Fruit fly (Drosophila melanogaster) whole organism, embryonic: ENCODE data around the gene AstC.

Source experiments
- Awh ChIP-seq: fragments of 200-800 bp; sonication (Bioruptor generic); IDR thresholded peaks from 2 replicates; pipeline ENCODE4, ENCODE4 v1.3.6; 2022; ENCODE audit warnings: missing biosample characterization, missing genetic modification characterization
- B-H1 ChIP-seq: fragments of 200-800 bp; sonication (Bioruptor generic); IDR thresholded peaks from 3 replicates; pipeline ENCODE4 v1.3.6; 2022; ENCODE audit warnings: missing biosample characterization, missing genetic modification characterization
- CG10462 ChIP-seq: fragments of 200-800 bp; sonication (Bioruptor generic); optimal IDR thresholded peaks from 2 replicates; lab custom pipeline; 2016; ENCODE audit warnings: missing biosample characterization, missing genetic modification characterization
- CG11456 ChIP-seq: fragments of 200-800 bp; sonication (Bioruptor generic); IDR thresholded peaks from 3 replicates; pipeline ENCODE4 v1.3.6; 2022; ENCODE audit warnings: missing biosample characterization, missing genetic modification characterization
- CG13424 ChIP-seq: fragments of 200-800 bp; sonication (Bioruptor generic); optimal IDR thresholded peaks from 2 replicates; lab custom pipeline; 2019; ENCODE audit warnings: missing biosample characterization, mild to moderate bottlenecking, missing genetic modification characterization, moderate library complexity
- CG15479 ChIP-seq: fragments of 200-800 bp; sonication (Bioruptor generic); optimal IDR thresholded peaks from 3 replicates; lab custom pipeline; 2019; ENCODE audit warnings: missing biosample characterization, mild to moderate bottlenecking, missing genetic modification characterization, moderate library complexity
- CG2712 ChIP-seq: fragments of 200-800 bp; optimal IDR thresholded peaks from 3 replicates; lab custom pipeline; 2019; ENCODE audit warnings: missing biosample characterization, mild to moderate bottlenecking, missing genetic modification characterization, moderate library complexity
- CG2875 ChIP-seq: fragments of 200-800 bp; sonication (Bioruptor generic); optimal IDR thresholded peaks from 2 replicates; lab custom pipeline; 2017; ENCODE audit warnings: missing biosample characterization, mild to moderate bottlenecking, missing genetic modification characterization, missing genetic modification reagents
- CG32772 ChIP-seq: fragments of 200-800 bp; sonication (Bioruptor generic); IDR thresholded peaks from 2 replicates; pipeline ENCODE4 v1.3.6; 2022; ENCODE audit warnings: missing biosample characterization, missing genetic modification characterization
- CG3281 ChIP-seq: fragments of 200-800 bp; sonication (Bioruptor generic); optimal IDR thresholded peaks from 3 replicates; lab custom pipeline; 2017; ENCODE audit warnings: missing biosample characterization, mild to moderate bottlenecking, missing genetic modification characterization
- CG3838 ChIP-seq: fragments of 200-800 bp; sonication (Bioruptor generic); optimal IDR thresholded peaks from 3 replicates; lab custom pipeline; 2016; ENCODE audit warnings: missing biosample characterization, missing genetic modification characterization
- CG7786 ChIP-seq: fragments of 200-800 bp; sonication (Bioruptor generic); optimal IDR thresholded peaks from 2 replicates; lab custom pipeline; 2016; ENCODE audit warnings: missing biosample characterization, missing genetic modification characterization
- CG7839 ChIP-seq: fragments of 200-800 bp; sonication (Bioruptor generic); optimal IDR thresholded peaks from 3 replicates; lab custom pipeline; 2018; ENCODE audit warnings: missing biosample characterization, mild to moderate bottlenecking, missing genetic modification characterization, moderate library complexity
- CG7928 ChIP-seq: fragments of 200-800 bp; sonication (Bioruptor generic); optimal IDR thresholded peaks from 2 replicates; lab custom pipeline; 2017; ENCODE audit warnings: missing biosample characterization, mild to moderate bottlenecking, missing genetic modification characterization
- CG8290 ChIP-seq, 3 experiments: fragments of 200-800 bp; sonication (Bioruptor generic); optimal IDR thresholded peaks; 2 replicates each; lab custom pipeline; 2016 to 2019; ENCODE audit warnings: missing biosample characterization in 3 of 3, missing genetic modification characterization in 3 of 3, mild to moderate bottlenecking in 2 of 3, moderate library complexity in 1 of 3
- CrebB ChIP-seq: fragments of 200-800 bp; sonication (Bioruptor generic); optimal IDR thresholded peaks from 3 replicates; lab custom pipeline; 2018; ENCODE audit warnings: missing biosample characterization, mild to moderate bottlenecking, missing genetic modification characterization
- D19A ChIP-seq: fragments of 200-800 bp; optimal IDR thresholded peaks from 3 replicates; lab custom pipeline; 2019; ENCODE audit warnings: missing biosample characterization, mild to moderate bottlenecking, missing genetic modification characterization, moderate library complexity
- E2f2 ChIP-seq: fragments of 200-800 bp; sonication (Bioruptor generic); IDR thresholded peaks from 2 replicates; pipeline ENCODE4 v1.3.6; 2022; ENCODE audit warnings: missing biosample characterization, missing genetic modification characterization
- HLH4C ChIP-seq: fragments of 200-800 bp; sonication (Bioruptor generic); IDR thresholded peaks from 3 replicates; pipeline ENCODE4 v1.3.6; 2022; ENCODE audit warnings: missing biosample characterization, missing genetic modification characterization; ENCODE audit not compliant: partially characterized antibody
- Hsf ChIP-seq: fragments of 200-800 bp; sonication (Bioruptor generic); optimal IDR thresholded peaks from 3 replicates; lab custom pipeline; 2016; ENCODE audit warnings: missing biosample characterization, missing genetic modification characterization
- MESR4 ChIP-seq: fragments of 200-800 bp; sonication (Bioruptor generic); optimal IDR thresholded peaks from 2 replicates; lab custom pipeline; 2018; ENCODE audit warnings: missing biosample characterization, mild to moderate bottlenecking, missing genetic modification characterization, moderate library complexity
- Max ChIP-seq: fragments of 200-800 bp; sonication (Bioruptor generic); optimal IDR thresholded peaks from 2 replicates; lab custom pipeline; 2016; ENCODE audit warnings: missing biosample characterization, mild to moderate bottlenecking, missing genetic modification characterization
- Rfx ChIP-seq: fragments of 200-800 bp; sonication (Bioruptor generic); IDR thresholded peaks from 2 replicates; pipeline ENCODE4 v1.3.6; 2022; ENCODE audit warnings: missing biosample characterization, missing genetic modification characterization
- aop ChIP-seq: fragments of 200-800 bp; sonication (Bioruptor generic); IDR thresholded peaks from 2 replicates; pipeline ENCODE4 v1.3.6; 2022; ENCODE audit warnings: missing biosample characterization, missing genetic modification characterization
- az2 ChIP-seq: fragments of 200-800 bp; sonication (Bioruptor generic); optimal IDR thresholded peaks from 3 replicates; lab custom pipeline; 2016; ENCODE audit warnings: missing biosample characterization, missing genetic modification characterization
- bab2 ChIP-seq: fragments of 200-800 bp; sonication (Bioruptor generic); optimal IDR thresholded peaks from 2 replicates; lab custom pipeline; 2016; ENCODE audit warnings: missing biosample characterization, missing genetic modification characterization
- bbx ChIP-seq: fragments of 200-800 bp; sonication (Bioruptor generic); IDR thresholded peaks from 2 replicates; pipeline ENCODE4 v1.3.6; 2022; ENCODE audit warnings: missing biosample characterization, missing genetic modification characterization; ENCODE audit not compliant: partially characterized antibody
- bigmax ChIP-seq: fragments of 200-800 bp; sonication (Bioruptor generic); optimal IDR thresholded peaks from 2 replicates; lab custom pipeline; 2018; ENCODE audit warnings: missing biosample characterization, mild to moderate bottlenecking, missing genetic modification characterization
- br ChIP-seq: fragments of >200 bp; optimal IDR thresholded peaks from 2 replicates; lab custom pipeline; 2017
- crc ChIP-seq: fragments of 200-800 bp; sonication (Bioruptor generic); optimal IDR thresholded peaks from 2 replicates; lab custom pipeline; 2016; ENCODE audit warnings: missing biosample characterization, missing genetic modification characterization
- dpn ChIP-seq, 2 experiments: fragments of 200-800 bp; sonication (Bioruptor generic); optimal IDR thresholded peaks; 3 replicates each; lab custom pipeline; 2016; ENCODE audit warnings: missing biosample characterization in 2 of 2, missing genetic modification characterization in 2 of 2
- esg ChIP-seq: fragments of 200-800 bp; sonication (Bioruptor generic); conservative IDR thresholded peaks from 2 replicates; pipeline ENCODE4 v1.3.6; 2022; ENCODE audit warnings: missing biosample characterization, missing genetic modification characterization
- ewg ChIP-seq: fragments of 200-800 bp; sonication (Bioruptor generic); optimal IDR thresholded peaks from 3 replicates; lab custom pipeline; 2017; ENCODE audit warnings: mild to moderate bottlenecking, missing biosample characterization, missing genetic modification reagents, missing genetic modification characterization
- gcm2 ChIP-seq: fragments of 200-800 bp; sonication (Bioruptor generic); optimal IDR thresholded peaks from 2 replicates; lab custom pipeline; 2016; ENCODE audit warnings: missing biosample characterization, missing genetic modification characterization
- h ChIP-seq: fragments of >200 bp; optimal IDR thresholded peaks from 2 replicates; lab custom pipeline; 2017
- knrl ChIP-seq: fragments of 200-800 bp; sonication (Bioruptor generic); IDR thresholded peaks from 3 replicates; pipeline ENCODE4 v1.3.6; 2022; ENCODE audit warnings: missing biosample characterization, missing genetic modification characterization; ENCODE audit not compliant: partially characterized antibody
- lab ChIP-seq: fragments of 200-800 bp; sonication (Bioruptor generic); optimal IDR thresholded peaks from 3 replicates; lab custom pipeline; 2017; ENCODE audit warnings: missing biosample characterization, missing genetic modification characterization, mild to moderate bottlenecking, moderate library complexity, missing genetic modification reagents
- lmd ChIP-seq: fragments of 200-800 bp; sonication (Bioruptor generic); IDR thresholded peaks from 2 replicates; pipeline ENCODE4 v1.3.6; 2022; ENCODE audit warnings: missing biosample characterization, missing genetic modification characterization
- lov ChIP-seq, 2 experiments: fragments of 200-800 bp in 1 of 2; fragments of >200 bp in 1 of 2; sonication (Bioruptor generic) in 1 of 2; IDR thresholded peaks in 1 of 2; optimal IDR thresholded peaks in 1 of 2; 2 replicates in 1 of 2; 3 replicates in 1 of 2; pipeline versions ENCODE4 v1.3.6 to Lab custom; 2017 to 2022; ENCODE audit warnings: missing biosample characterization in 1 of 2, missing genetic modification characterization in 1 of 2
- mam ChIP-seq: fragments of 200-800 bp; sonication (Bioruptor generic); optimal IDR thresholded peaks from 3 replicates; lab custom pipeline; 2016; ENCODE audit warnings: missing biosample characterization, missing genetic modification characterization
- odd ChIP-seq: fragments of 200-800 bp; sonication (Bioruptor generic); optimal IDR thresholded peaks from 2 replicates; lab custom pipeline; 2017; ENCODE audit warnings: missing biosample characterization, mild to moderate bottlenecking, missing genetic modification characterization
- rib ChIP-seq: fragments of 200-800 bp; sonication (Bioruptor generic); IDR thresholded peaks from 2 replicates; pipeline ENCODE4 v1.3.6; 2022; ENCODE audit warnings: missing biosample characterization, missing genetic modification characterization
- sima ChIP-seq: fragments of 200-800 bp; sonication (Bioruptor generic); optimal IDR thresholded peaks from 2 replicates; lab custom pipeline; 2016; ENCODE audit warnings: missing biosample characterization, missing genetic modification characterization
- sug ChIP-seq: fragments of 200-800 bp; optimal IDR thresholded peaks from 2 replicates; lab custom pipeline; 2019; ENCODE audit warnings: missing biosample characterization, mild to moderate bottlenecking, missing genetic modification characterization, moderate library complexity
- trem ChIP-seq: fragments of 200-800 bp; optimal IDR thresholded peaks from 3 replicates; lab custom pipeline; 2019; ENCODE audit warnings: missing biosample characterization, mild to moderate bottlenecking, missing genetic modification characterization, moderate library complexity
- wek ChIP-seq: fragments of 200-800 bp; sonication (Bioruptor generic); optimal IDR thresholded peaks from 3 replicates; lab custom pipeline; 2018; ENCODE audit warnings: missing biosample characterization, mild to moderate bottlenecking, missing genetic modification characterization, moderate library complexity
- zen ChIP-seq: fragments of 200-800 bp; sonication (Bioruptor generic); optimal IDR thresholded peaks from 3 replicates; lab custom pipeline; 2018; ENCODE audit warnings: missing biosample characterization, mild to moderate bottlenecking, missing genetic modification characterization, moderate library complexity

The AstC gene

dm6 chr2L:11065932-11066823, 15.0 kb downstream of the AstC start (continued):
- TF ChIP-seq CG3838, result no peak
- peak; percentile 15 for TF ChIP-seq CG13424 (tag; lab: Kevin White, UChicago)
- no peak for TF ChIP-seq crc (GFP tag; lab: Kevin White, UChicago)
- TF ChIP-seq bigmax, result no peak
- peak; percentile 34 for TF ChIP-seq CG3281 (GFP tag; lab: Kevin White, UChicago)
- TF ChIP-seq CG7928 (GFP tag; lab: Kevin White, UChicago), result peak; percentile 6
- TF ChIP-seq trem (tag; lab: Kevin White, UChicago), result no peak
- peak; percentile 2 for TF ChIP-seq CG7839 (tag; lab: Kevin White, UChicago)
- no peak for TF ChIP-seq rib
- peak; percentile 4 for TF ChIP-seq az2 (GFP tag; lab: Kevin White, UChicago)
- TF ChIP-seq mam (GFP tag; lab: Kevin White, UChicago), result peak; percentile 33
- TF ChIP-seq B-H1, result no peak
- no peak for TF ChIP-seq CG15479 (GFP tag; lab: Kevin White, UChicago)
- no peak for TF ChIP-seq gcm2 (GFP tag; lab: Kevin White, UChicago)
- no peak for TF ChIP-seq br
- TF ChIP-seq lmd (GFP tag; lab: Robert Waterston, UW), result peak; percentile 34; the same call in 1 of the 2 replicates
- TF ChIP-seq dpn (GFP tag; optimal IDR thresholded peaks at IDR 0.05; lab: Kevin White, UChicago), result peak in 1 of 2 experiments; percentile 21
- TF ChIP-seq CG8290 (GFP tag; optimal IDR thresholded peaks at IDR 0.05; lab: Kevin White, UChicago), result no peak
- no peak for TF ChIP-seq CG8290 (tag; optimal IDR thresholded peaks at IDR 0.05; lab: Kevin White, UChicago)
- no peak for TF ChIP-seq E2f2 (GFP tag; lab: Robert Waterston, UW)
- no peak for TF ChIP-seq sima (GFP tag; lab: Kevin White, UChicago)
- TF ChIP-seq aop, result no peak
- no peak for TF ChIP-seq CG10462 (GFP tag; lab: Kevin White, UChicago)
- TF ChIP-seq sug, result no peak
- TF ChIP-seq Max (GFP tag; lab: Kevin White, UChicago), result no peak
- peak; percentile 3 for TF ChIP-seq lab (GFP tag; lab: Kevin White, UChicago)
- TF ChIP-seq CG11456 (GFP tag; lab: Robert Waterston, UW), result 0 out of 3 replicates have a peak, but pooled peaks have one; percentile 27
- no peak for TF ChIP-seq ewg (GFP tag; lab: Kevin White, UChicago)
- peak; percentile 19 for TF ChIP-seq CG7786
- TF ChIP-seq h, result no peak
- no peak for TF ChIP-seq CG32772 (GFP tag; lab: Robert Waterston, UW)
- TF ChIP-seq bab2 (GFP tag; lab: Kevin White, UChicago), result no peak
- TF ChIP-seq wek (GFP tag; lab: Kevin White, UChicago), result no peak
- no peak for TF ChIP-seq knrl (GFP tag; lab: Robert Waterston, UW)
- TF ChIP-seq HLH4C, result no peak
- no peak for TF ChIP-seq zen (tag; lab: Kevin White, UChicago)
- TF ChIP-seq CG2712 (tag; lab: Kevin White, UChicago), result peak; percentile 5
- TF ChIP-seq CG2875 (GFP tag; lab: Kevin White, UChicago), result no peak
- TF ChIP-seq Awh, result 0 out of 2 replicates have a peak, but pooled peaks have one; percentile 15
- no peak for TF ChIP-seq esg (GFP tag; lab: Robert Waterston, UW)
- TF ChIP-seq D19A (tag; lab: Kevin White, UChicago), result no peak
- no peak for TF ChIP-seq CrebB (tag; lab: Kevin White, UChicago)
- TF ChIP-seq bbx (GFP tag; lab: Robert Waterston, UW), result no peak
- no peak for TF ChIP-seq MESR4 (GFP tag; lab: Kevin White, UChicago)
- no peak for TF ChIP-seq odd (GFP tag; lab: Kevin White, UChicago)
- TF ChIP-seq Rfx (GFP tag; lab: Robert Waterston, UW), result 0 out of 2 replicates have a peak, but pooled peaks have one; percentile 12
- TF ChIP-seq Hsf (GFP tag; lab: Kevin White, UChicago), result peak; percentile 34
- TF ChIP-seq lov (optimal IDR thresholded peaks at IDR 0.05; lab: Kevin White, UChicago), result no peak
- TF ChIP-seq lov (GFP tag; IDR thresholded peaks at IDR 0.05; lab: Robert Waterston, UW), result no peak
